Worm (Caenorhabditis elegans) whole organism, young adult: Measurements from ENCODE around the gene Y51H4A.941.
"Not testable (repeated sequence)": the region's sequence is repeated elsewhere in the genome, so short reads cannot be mapped to it uniquely, and the experiment has no call there.

Experiments
- ama-1 ChIP-seq, 3 experiments: fragments of 150-350 bp in 1 of 3; sonication (generic microtip) in 2 of 3; optimal IDR thresholded peaks; 2 replicates each; lab custom pipeline; 2014 to 2018; ENCODE audit warnings: missing biosample characterization in 2 of 3, missing genetic modification characterization in 2 of 3, missing genetic modification reagents in 2 of 3
- ceh-58 ChIP-seq: fragments of 200-800 bp; sonication (Bioruptor generic); IDR thresholded peaks from 2 replicates; pipeline ENCODE4 v1.3.6; 2022; ENCODE audit warnings: missing genetic modification characterization, missing compliant biosample characterization
- ets-4 ChIP-seq: fragments of 200-800 bp; sonication (Bioruptor generic); optimal IDR thresholded peaks from 2 replicates; lab custom pipeline; 2018; ENCODE audit warnings: mild to moderate bottlenecking, missing genetic modification characterization, missing compliant biosample characterization
- ztf-22 ChIP-seq: fragments of 200-800 bp; sonication (Bioruptor generic); optimal IDR thresholded peaks from 2 replicates; lab custom pipeline; 2018; ENCODE audit warnings: mild to moderate bottlenecking, missing genetic modification characterization, moderate library complexity, missing compliant biosample characterization

- TF ChIP-seq ets-4 (GFP tag; lab: Kevin White, UChicago); ama-1 (optimal IDR thresholded peaks at IDR 0.05; lab: Kevin White, UChicago); ama-1 (GFP tag; optimal IDR thresholded peaks at IDR 0.05; lab: Kevin White, UChicago); ceh-58 (GFP tag; lab: Robert Waterston, UW); ztf-22: not testable (repeated sequence)
Measured at ce11 chrIV:16681812-16682211, 12.7 kb downstream of the Y51H4A.941 start.
